Worm (Caenorhabditis elegans) whole organism, midembryonic: ENCODE measurements around the gene glt-6.

Experiments used
- T22C8.4 ChIP-seq: fragments of 200-800 bp; sonication (Bioruptor generic); IDR thresholded peaks from 2 replicates; pipeline ENCODE4 v1.3.6; 2022; ENCODE audit warnings: missing genetic modification characterization, missing compliant biosample characterization
- cog-1 ChIP-seq: sonication (generic microtip); optimal IDR thresholded peaks from 2 replicates; lab custom pipeline; 2016; ENCODE audit warnings: missing genetic modification characterization, missing compliant biosample characterization
- flt-1 ChIP-seq: fragments of 200-800 bp; sonication (Bioruptor generic); IDR thresholded peaks from 2 replicates; pipeline ENCODE4 v1.3.6; 2022; ENCODE audit warnings: missing genetic modification characterization, missing compliant biosample characterization
- klf-2 ChIP-seq: fragments of 200-800 bp; sonication (Bioruptor generic); conservative IDR thresholded peaks from 2 replicates; pipeline ENCODE4 v1.3.6; 2022; ENCODE audit warnings: missing genetic modification reagents, missing genetic modification characterization, missing compliant biosample characterization
- med-1 ChIP-seq: sonication (generic microtip); optimal IDR thresholded peaks from 2 replicates; lab custom pipeline; 2017; ENCODE audit warnings: missing genetic modification characterization, mild to moderate bottlenecking, missing compliant biosample characterization, antibody characterized with exemption, missing genetic modification reagents; ENCODE audit not compliant: insufficient read depth
- ref-1 ChIP-seq: fragments of 200-800 bp; sonication (Bioruptor generic); conservative IDR thresholded peaks from 2 replicates; pipeline ENCODE4 v1.3.6; 2022; ENCODE audit warnings: missing genetic modification reagents, missing genetic modification characterization, missing compliant biosample characterization
- tab-1 ChIP-seq: fragments of 200-800 bp; sonication (Bioruptor generic); IDR thresholded peaks from 2 replicates; pipeline ENCODE4 v1.3.6; 2022; ENCODE audit warnings: missing genetic modification characterization, missing compliant biosample characterization
- ztf-23 ChIP-seq: fragments of 200-800 bp; sonication (Bioruptor generic); IDR thresholded peaks from 2 replicates; pipeline ENCODE4 v1.3.6; 2022; ENCODE audit warnings: missing genetic modification reagents, missing genetic modification characterization, missing compliant biosample characterization
- ztf-29 ChIP-seq: fragments of 200-800 bp; sonication (Bioruptor generic); IDR thresholded peaks from 2 replicates; pipeline ENCODE4 v1.3.6; 2022; ENCODE audit warnings: missing genetic modification reagents, missing genetic modification characterization, missing compliant biosample characterization

The glt-6 gene

ce11 chrIV:7508850-7509249 is 5.4 kb downstream of the glt-6 start:
- no peak for TF ChIP-seq flt-1
- no peak for TF ChIP-seq ztf-23 (GFP tag; lab: Robert Waterston, UW)
- no peak for TF ChIP-seq tab-1 (GFP tag; lab: Robert Waterston, UW)
- no peak for TF ChIP-seq klf-2 (GFP tag; lab: Robert Waterston, UW)
- TF ChIP-seq ref-1 (GFP tag; lab: Robert Waterston, UW), result no peak
- TF ChIP-seq T22C8.4 (GFP tag; lab: Robert Waterston, UW), result no peak
- TF ChIP-seq med-1 (GFP tag; lab: Kevin White, UChicago), result no peak
- no peak for TF ChIP-seq cog-1
- TF ChIP-seq ztf-29 (GFP tag; lab: Robert Waterston, UW), result no peak

- no peak for TF ChIP-seq flt-1
Observed at ce11 chrIV:7510829-7511228, 7.4 kb downstream of the glt-6 start.

DNA sequence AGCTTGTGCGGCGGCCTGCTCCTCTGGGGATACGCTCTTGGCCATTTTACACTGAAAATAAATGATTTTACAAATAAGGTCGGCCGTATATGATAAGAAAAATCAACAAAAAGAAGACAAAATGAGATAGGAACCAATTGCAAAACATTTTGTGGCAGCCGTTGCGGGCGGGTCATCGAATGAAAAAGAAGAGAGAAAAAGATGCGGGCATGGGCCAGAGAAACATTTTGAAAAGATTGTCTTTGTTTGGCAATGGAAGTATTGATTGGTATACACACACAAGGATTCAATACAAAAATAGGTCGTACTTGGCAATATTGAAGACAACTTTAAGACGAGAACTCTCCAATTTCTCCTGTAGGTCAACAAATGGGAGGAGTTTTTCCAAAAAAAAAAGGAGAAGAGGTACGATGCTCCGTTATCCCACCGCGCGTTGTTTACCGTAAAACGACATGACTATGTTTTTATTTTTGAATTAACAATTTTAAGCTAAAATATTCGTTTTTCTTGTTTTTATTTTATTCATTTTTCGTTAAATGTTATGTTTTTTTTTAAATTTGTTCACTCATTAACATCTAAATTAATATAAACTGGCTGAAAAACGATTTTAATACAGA is 9.3 kb downstream of the glt-6 start, which contains the start of the genes plc-4 and R05G6.4:
plc-4 (minus strand) TSS at position 51 of the 617 bp plus-strand sequence.
R05G6.4 (plus strand) TSS at position 617 of the 617 bp plus-strand sequence.
- TF ChIP-seq ref-1 (GFP tag; lab: Robert Waterston, UW), result no peak
- no peak for TF ChIP-seq klf-2 (GFP tag; lab: Robert Waterston, UW)
- TF ChIP-seq flt-1, result no peak
- no peak for TF ChIP-seq med-1 (GFP tag; lab: Kevin White, UChicago)
- no peak for TF ChIP-seq T22C8.4 (GFP tag; lab: Robert Waterston, UW)
- TF ChIP-seq tab-1 (GFP tag; lab: Robert Waterston, UW), result no peak

DNA sequence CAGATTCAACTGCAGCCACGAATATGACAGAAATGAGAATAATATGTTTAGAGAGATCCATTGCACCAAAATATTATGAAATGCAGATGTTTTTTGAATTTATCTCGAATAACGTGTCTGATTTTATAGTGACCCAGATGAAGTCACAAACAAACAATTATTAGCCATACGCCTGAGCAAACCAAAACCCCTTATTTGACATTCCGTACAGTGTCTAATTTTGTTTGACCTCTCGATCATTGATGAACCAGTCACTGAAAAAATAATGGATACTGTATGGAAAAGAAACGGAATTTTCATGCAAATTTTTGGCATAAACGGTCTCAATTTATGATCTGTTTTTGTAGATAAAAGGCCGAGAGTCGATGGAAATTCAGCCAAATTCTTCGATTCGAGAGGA is 12.7 kb downstream of the glt-6 start, which contains the start of the genes R05G6.9 and R05G6.3:
R05G6.9 (minus strand) TSS at position 101 of the 400 bp plus-strand sequence.
R05G6.3 (plus strand) TSS at position 386 of the 400 bp plus-strand sequence.
- TF ChIP-seq ref-1 (GFP tag; lab: Robert Waterston, UW) (no peak), ztf-23 (GFP tag; lab: Robert Waterston, UW) (no peak), klf-2 (GFP tag; lab: Robert Waterston, UW) (no peak), flt-1 (no peak), T22C8.4 (GFP tag; lab: Robert Waterston, UW) (no peak), ztf-29 (GFP tag; lab: Robert Waterston, UW) (no peak), med-1 (GFP tag; lab: Kevin White, UChicago) (no peak), tab-1 (GFP tag; lab: Robert Waterston, UW) (no peak), cog-1 (no peak)

DNA sequence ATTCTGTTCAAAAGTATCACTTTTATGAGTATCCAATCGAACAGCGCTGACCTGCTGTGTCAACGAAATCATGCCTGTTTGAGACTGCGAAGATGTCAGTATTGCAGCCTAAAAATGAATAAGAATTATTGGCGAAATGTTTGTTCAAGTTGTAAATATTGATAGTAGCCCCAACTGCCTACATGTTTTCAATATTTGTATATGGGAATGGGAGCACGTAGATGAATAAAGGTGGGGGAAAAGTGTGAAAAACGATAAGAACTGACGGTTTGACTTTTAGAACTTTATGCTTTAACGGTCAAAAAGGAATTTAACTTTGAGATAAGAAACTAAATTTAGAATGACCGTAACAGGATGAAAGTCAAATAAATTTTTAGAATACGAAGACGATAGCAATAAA is 16.8 kb downstream of the glt-6 start:
- TF ChIP-seq ztf-29 (GFP tag; lab: Robert Waterston, UW) (no peak), ztf-23 (GFP tag; lab: Robert Waterston, UW) (no peak), klf-2 (GFP tag; lab: Robert Waterston, UW) (no peak), cog-1 (no peak), flt-1 (no peak), T22C8.4 (GFP tag; lab: Robert Waterston, UW) (no peak), tab-1 (GFP tag; lab: Robert Waterston, UW) (no peak)

DNA sequence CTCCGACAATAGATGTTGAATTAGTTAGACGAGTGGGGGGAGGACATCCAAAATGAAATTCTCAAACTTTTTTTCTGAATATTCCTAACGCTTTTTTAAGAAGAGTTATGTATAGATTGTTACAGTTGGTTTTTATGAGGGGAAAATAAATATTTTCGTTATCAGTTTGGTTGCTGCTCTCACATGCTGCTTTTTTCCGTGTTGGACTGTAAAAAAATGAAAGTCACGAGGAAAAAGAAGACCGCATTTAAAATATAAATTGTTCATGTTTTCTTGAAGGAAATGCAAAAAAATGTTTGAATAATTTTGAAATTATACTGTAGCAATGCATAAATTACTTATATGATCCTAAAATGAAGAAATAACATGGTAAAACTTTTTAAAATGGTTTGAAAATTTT is 17.4 kb downstream of the glt-6 start:
- no peak for TF ChIP-seq ztf-29 (GFP tag; lab: Robert Waterston, UW)
- TF ChIP-seq ztf-23 (GFP tag; lab: Robert Waterston, UW), result no peak
- TF ChIP-seq ref-1 (GFP tag; lab: Robert Waterston, UW), result no peak
- no peak for TF ChIP-seq T22C8.4 (GFP tag; lab: Robert Waterston, UW)
- TF ChIP-seq cog-1, result no peak
- no peak for TF ChIP-seq klf-2 (GFP tag; lab: Robert Waterston, UW)
- TF ChIP-seq flt-1, result no peak

- TF ChIP-seq tab-1 (GFP tag; lab: Robert Waterston, UW) (no peak), ztf-29 (GFP tag; lab: Robert Waterston, UW) (no peak), ztf-23 (GFP tag; lab: Robert Waterston, UW) (no peak), flt-1 (no peak), med-1 (GFP tag; lab: Kevin White, UChicago) (no peak), klf-2 (GFP tag; lab: Robert Waterston, UW) (no peak), cog-1 (no peak), ref-1 (GFP tag; lab: Robert Waterston, UW) (no peak), T22C8.4 (GFP tag; lab: Robert Waterston, UW) (no peak)
Observed at ce11 chrIV:7521591-7521990, 18.2 kb downstream of the glt-6 start.

DNA sequence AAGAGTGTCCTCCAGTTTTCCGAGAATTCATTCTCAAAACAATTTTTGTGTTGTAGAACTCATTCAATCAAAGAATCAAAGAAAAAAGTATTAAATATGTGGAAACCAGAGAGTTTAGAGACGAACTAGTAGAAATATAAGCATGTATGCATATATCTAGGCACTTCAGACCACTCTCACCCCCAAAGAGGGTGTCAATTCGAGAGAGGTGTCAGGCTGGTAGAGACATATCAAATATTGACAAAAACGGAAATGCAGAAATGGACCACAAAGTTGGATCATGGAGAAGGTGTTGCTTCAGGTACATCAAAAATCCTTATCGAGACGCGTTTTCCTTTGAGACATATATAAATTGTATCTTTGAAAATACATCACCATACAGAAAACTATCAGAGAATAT is 20.3 kb downstream of the glt-6 start:
- TF ChIP-seq ztf-23 (GFP tag; lab: Robert Waterston, UW) (no peak), ref-1 (GFP tag; lab: Robert Waterston, UW) (no peak), med-1 (GFP tag; lab: Kevin White, UChicago) (no peak), flt-1 (no peak), tab-1 (GFP tag; lab: Robert Waterston, UW) (no peak), ztf-29 (GFP tag; lab: Robert Waterston, UW) (no peak), cog-1 (no peak), klf-2 (GFP tag; lab: Robert Waterston, UW) (no peak), T22C8.4 (GFP tag; lab: Robert Waterston, UW) (no peak)

- TF ChIP-seq ref-1 (GFP tag; lab: Robert Waterston, UW), result no peak
Observed at ce11 chrIV:7530226-7531070, 27.0 kb downstream of the glt-6 start.
